Worm (Caenorhabditis elegans): ENCODE results near the gene Y11D7A.3.

The Y11D7A.3 gene

ce11 chrIV:9199939-9200202 lies 33.0 kb upstream of the Y11D7A.3 start, which contains the start of gene wnk-1:
Gene wnk-1, plus strand, starts transcription at chrIV:9200103.
- TF ChIP-seq saeg-2 (GFP tag; IDR thresholded peaks at IDR 0.05) (no peak), jun-1 (tag; optimal IDR thresholded peaks at IDR 0.05) (no peak), lin-38 (GFP tag; IDR thresholded peaks at IDR 0.05) (no peak), tra-1 (GFP tag; IDR thresholded peaks at IDR 0.05) (no peak), nhr-41 (GFP tag; IDR thresholded peaks at IDR 0.05) (no peak), lsy-2 (tag; optimal IDR thresholded peaks at IDR 0.05) (no peak), php-3 (GFP tag; IDR thresholded peaks at IDR 0.05) (no peak), hlh-30 (tag; optimal IDR thresholded peaks at IDR 0.05; ENCODE audit: insufficient read depth) (no peak), snpc-4 (tag; optimal IDR thresholded peaks at IDR 0.05) (no peak), Y5F2A.4 (GFP tag; optimal IDR thresholded peaks at IDR 0.05) (no peak), attf-4 (tag; optimal IDR thresholded peaks at IDR 0.05) (no peak), nhr-111 (GFP tag; optimal IDR thresholded peaks at IDR 0.05) (no peak), F37D6.2 (tag; optimal IDR thresholded peaks at IDR 0.05) (no peak), snpc-1.2 (GFP tag; IDR thresholded peaks at IDR 0.05) (no peak), set-16 (GFP tag; IDR thresholded peaks at IDR 0.05) (no peak), daf-8 (GFP tag; IDR thresholded peaks at IDR 0.05) (no peak), nhr-10 (tag; optimal IDR thresholded peaks at IDR 0.05) (no peak), ceh-62 (tag; optimal IDR thresholded peaks at IDR 0.05) (no peak)

ce11 chrIV:9210841-9211240 lies 22.1 kb upstream of the Y11D7A.3 start:
- TF ChIP-seq nhr-102 (tag; optimal IDR thresholded peaks at IDR 0.05) (no peak), aha-1 (tag) (peak; percentile 91)

DNA sequence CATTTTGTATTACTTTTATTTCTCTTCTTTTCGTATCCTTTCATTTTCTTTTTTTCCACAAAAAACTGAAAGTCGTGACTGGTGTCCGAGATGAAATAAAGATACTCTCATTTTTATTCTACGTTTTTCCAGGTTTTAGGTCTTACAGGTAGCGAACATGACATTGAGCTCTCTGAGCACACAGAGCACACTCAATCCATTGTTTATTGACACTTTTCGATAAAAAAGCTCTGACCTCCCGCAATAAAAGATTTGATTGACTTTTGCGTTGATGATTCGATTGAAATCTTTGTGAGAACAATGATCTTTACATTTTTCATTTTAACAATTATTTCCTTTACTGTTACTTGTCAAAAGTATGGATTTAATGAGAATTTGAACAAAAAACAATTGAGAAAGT lies 20.8 kb upstream of the Y11D7A.3 start, which contains the start of gene C46C2.6:
C46C2.6 (plus strand) TSS at position 301 of the 400 bp plus-strand sequence.
- TF ChIP-seq F44E2.7 (GFP tag; IDR thresholded peaks at IDR 0.05) (no peak), ama-1 (optimal IDR thresholded peaks at IDR 0.05) (peak; percentile 14), nhr-111 (GFP tag; optimal IDR thresholded peaks at IDR 0.05) (no peak), unc-62 (GFP tag; optimal IDR thresholded peaks at IDR 0.05 in 1 of 2) (peak in 1 of 2 experiments; percentile 4), unc-62 (tag; optimal IDR thresholded peaks at IDR 0.05) (no peak), hlh-11 (tag; optimal IDR thresholded peaks at IDR 0.05) (no peak)

- TF ChIP-seq ceh-32 (tag; optimal IDR thresholded peaks at IDR 0.05; ENCODE audit: poor library complexity) (no peak), skn-1 (tag; optimal IDR thresholded peaks at IDR 0.05) (no peak), Y75B8A.6 (GFP tag; IDR thresholded peaks at IDR 0.05) (no peak), nhr-102 (tag; optimal IDR thresholded peaks at IDR 0.05) (no peak), unc-62 (GFP tag; optimal IDR thresholded peaks at IDR 0.05 in 1 of 2) (peak in 1 of 2 experiments; percentile 94), unc-62 (tag; optimal IDR thresholded peaks at IDR 0.05) (no peak), Y48G9A.11 (GFP tag; IDR thresholded peaks at IDR 0.05) (no peak)
These were observed 18.1 kb upstream of the Y11D7A.3 start for ce11 chrIV:9214823-9215222.

DNA sequence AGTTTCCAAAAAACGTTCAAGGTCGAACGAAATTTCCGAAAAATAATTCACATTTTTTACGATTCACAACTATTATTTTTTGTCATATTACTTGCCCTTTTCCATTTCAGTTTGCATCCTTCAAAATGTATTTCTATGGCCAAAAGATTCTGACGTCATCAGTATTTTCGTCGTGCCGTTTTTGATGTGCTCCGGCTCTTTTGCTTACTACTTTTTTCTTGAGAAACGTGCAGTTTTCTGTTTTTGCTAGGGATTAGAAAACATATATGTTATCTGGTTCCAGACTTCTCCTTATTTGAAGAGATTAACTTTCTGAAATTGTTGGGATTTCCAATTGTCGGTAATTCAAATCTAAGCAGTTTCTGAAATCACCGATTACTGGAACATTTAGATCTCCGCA lies 17.1 kb upstream of the Y11D7A.3 start:
- TF ChIP-seq tag-97 (GFP tag; IDR thresholded peaks at IDR 0.05) (no peak), aha-1 (tag) (peak; percentile 97), zfp-2 (tag; optimal IDR thresholded peaks at IDR 0.05) (no peak), unc-39 (tag; optimal IDR thresholded peaks at IDR 0.05) (no peak), madf-9 (GFP tag; conservative IDR thresholded peaks at IDR 0.05) (no peak), F26F4.8 (GFP tag; conservative IDR thresholded peaks at IDR 0.05) (no peak), hif-1 (tag; optimal IDR thresholded peaks at IDR 0.05) (peak in 1 of 2 experiments; percentile 95), cey-2 (tag; optimal IDR thresholded peaks at IDR 0.05; ENCODE audit: borderline replicate concordance, insufficient read depth) (no peak), aly-2 (tag; optimal IDR thresholded peaks at IDR 0.05) (no peak), mxl-2 (GFP tag; conservative IDR thresholded peaks at IDR 0.05) (no peak), lsy-2 (tag; optimal IDR thresholded peaks at IDR 0.05) (peak in 1 of 2 experiments; percentile 26), nhr-41 (GFP tag; IDR thresholded peaks at IDR 0.05) (no peak), sdz-12 (GFP tag; optimal IDR thresholded peaks at IDR 0.05) (no peak), lin-1 (GFP tag; IDR thresholded peaks at IDR 0.05) (no peak), lir-3 (tag; optimal IDR thresholded peaks at IDR 0.05) (no peak), lin-15B (tag; optimal IDR thresholded peaks at IDR 0.05) (no peak), daf-16 (GFP tag; optimal IDR thresholded peaks at IDR 0.05) (no peak), daf-16 (tag; optimal IDR thresholded peaks at IDR 0.05) (no peak), lin-38 (GFP tag; IDR thresholded peaks at IDR 0.05) (no peak), tra-1 (GFP tag; IDR thresholded peaks at IDR 0.05) (no peak)

Data from whole organism, L4 larva.